Worm (Caenorhabditis elegans) whole organism, L4 larva: Measurements from ENCODE around the gene rexd-1.

Experiments
- F26F4.8 ChIP-seq: fragments of 200-800 bp; sonication (Bioruptor generic); conservative IDR thresholded peaks from 2 replicates; pipeline ENCODE4 v1.3.6; 2022; ENCODE audit warnings: missing genetic modification characterization, missing compliant biosample characterization
- F49E8.2 ChIP-seq: sonication (generic microtip); optimal IDR thresholded peaks from 2 replicates; lab custom pipeline; 2016; ENCODE audit warnings: missing compliant biosample characterization, mild to moderate bottlenecking, missing genetic modification characterization, borderline replicate concordance
- Y105C5A.15 ChIP-seq: fragments of 200-800 bp; sonication (Bioruptor generic); IDR thresholded peaks from 2 replicates; pipeline ENCODE4 v1.3.6; 2022; ENCODE audit warnings: missing genetic modification characterization, missing compliant biosample characterization
- Y48G9A.11 ChIP-seq: fragments of 200-800 bp; sonication (Bioruptor generic); IDR thresholded peaks from 2 replicates; pipeline ENCODE4 v1.3.6; 2022; ENCODE audit warnings: missing genetic modification reagents, missing genetic modification characterization, missing compliant biosample characterization
- Y75B8A.6 ChIP-seq: fragments of 200-800 bp; sonication (Bioruptor generic); IDR thresholded peaks from 2 replicates; pipeline ENCODE4 v1.3.6; 2022; ENCODE audit warnings: missing genetic modification reagents, missing genetic modification characterization, missing compliant biosample characterization
- aha-1 ChIP-seq: fragments of 150-350 bp; peaks from one replicate; lab custom pipeline; 2014; ENCODE audit warnings: missing biosample characterization, missing genetic modification characterization
- arid-1 ChIP-seq: fragments of 200-800 bp; sonication (Bioruptor generic); conservative IDR thresholded peaks from 2 replicates; pipeline ENCODE4 v1.3.6; 2022; ENCODE audit warnings: missing genetic modification reagents, missing genetic modification characterization, missing compliant biosample characterization
- ceh-20 ChIP-seq: fragments of 200-800 bp; sonication (Bioruptor generic); IDR thresholded peaks from 2 replicates; pipeline ENCODE4 v1.3.6; 2022; ENCODE audit warnings: missing genetic modification reagents, missing genetic modification characterization, missing compliant biosample characterization
- ceh-28 ChIP-seq: fragments of 150-350 bp; optimal IDR thresholded peaks from 2 replicates; lab custom pipeline; 2014; ENCODE audit warnings: missing biosample characterization, missing genetic modification reagents, missing genetic modification characterization
- ceh-32 ChIP-seq: sonication (generic microtip); optimal IDR thresholded peaks from 2 replicates; lab custom pipeline; 2016; ENCODE audit warnings: mild to moderate bottlenecking, missing genetic modification characterization, missing compliant biosample characterization; ENCODE audit not compliant: poor library complexity
- daf-12 ChIP-seq: fragments of 150-350 bp; optimal IDR thresholded peaks from 2 replicates; lab custom pipeline; 2014; ENCODE audit warnings: missing biosample characterization, missing genetic modification reagents, missing genetic modification characterization
- dmd-9 ChIP-seq: fragments of 200-800 bp; sonication (Bioruptor generic); IDR thresholded peaks from 2 replicates; pipeline ENCODE4 v1.3.6; 2022; ENCODE audit warnings: missing genetic modification reagents, missing genetic modification characterization, missing compliant biosample characterization
- dve-1 ChIP-seq: sonication (generic microtip); optimal IDR thresholded peaks from 2 replicates; lab custom pipeline; 2017; ENCODE audit warnings: antibody characterized with exemption, mild to moderate bottlenecking, missing genetic modification characterization, missing compliant biosample characterization; ENCODE audit not compliant: insufficient read depth
- egl-43 ChIP-seq: fragments of 200-800 bp; sonication (Bioruptor generic); IDR thresholded peaks from 2 replicates; pipeline ENCODE4 v1.3.6; 2022; ENCODE audit warnings: missing genetic modification reagents, missing genetic modification characterization, missing compliant biosample characterization
- hlh-11 ChIP-seq: fragments of 200-800 bp; sonication (Bioruptor generic); optimal IDR thresholded peaks from 2 replicates; lab custom pipeline; 2018; ENCODE audit warnings: mild to moderate bottlenecking, missing genetic modification characterization, missing compliant biosample characterization
- lim-7 ChIP-seq: fragments of 200-800 bp; sonication (Bioruptor generic); IDR thresholded peaks from 2 replicates; pipeline ENCODE4 v1.3.6; 2022; ENCODE audit warnings: missing genetic modification characterization, missing compliant biosample characterization
- lin-13 ChIP-seq: fragments of 150-350 bp; optimal IDR thresholded peaks from 2 replicates; lab custom pipeline; 2014; ENCODE audit warnings: missing biosample characterization, missing genetic modification reagents, missing genetic modification characterization
- madf-9 ChIP-seq: fragments of 200-800 bp; sonication (Bioruptor generic); conservative IDR thresholded peaks from 2 replicates; pipeline ENCODE4 v1.3.6; 2022; ENCODE audit warnings: missing genetic modification reagents, missing genetic modification characterization, missing compliant biosample characterization
- mdl-1 ChIP-seq, 2 experiments: fragments of 150-350 bp in 1 of 2; sonication (generic microtip) in 1 of 2; optimal IDR thresholded peaks; 2 replicates each; lab custom pipeline; 2014 to 2017; ENCODE audit warnings: missing biosample characterization in 2 of 2, missing genetic modification characterization in 2 of 2
- mep-1 ChIP-seq: fragments of 150-350 bp; sonication (generic microtip); optimal IDR thresholded peaks from 3 replicates; lab custom pipeline; 2014; ENCODE audit warnings: missing biosample characterization, missing genetic modification characterization
- nhr-237 ChIP-seq: sonication (generic microtip); optimal IDR thresholded peaks from 2 replicates; lab custom pipeline; 2017; ENCODE audit warnings: missing biosample characterization, missing genetic modification characterization
- nhr-28 ChIP-seq: fragments of 150-350 bp; optimal IDR thresholded peaks from 2 replicates; lab custom pipeline; 2014; ENCODE audit warnings: missing biosample characterization, missing genetic modification characterization
- php-3 ChIP-seq: fragments of 200-800 bp; sonication (Bioruptor generic); IDR thresholded peaks from 2 replicates; pipeline ENCODE4 v1.3.6; 2022; ENCODE audit warnings: missing genetic modification reagents, missing genetic modification characterization, missing compliant biosample characterization
- saeg-2 ChIP-seq: fragments of 200-800 bp; sonication (Bioruptor generic); IDR thresholded peaks from 2 replicates; pipeline ENCODE4 v1.3.6; 2022; ENCODE audit warnings: missing genetic modification reagents, missing genetic modification characterization, missing compliant biosample characterization
- set-16 ChIP-seq: fragments of 200-800 bp; sonication (Bioruptor generic); IDR thresholded peaks from 2 replicates; pipeline ENCODE4 v1.3.6; 2022; ENCODE audit warnings: missing genetic modification reagents, missing genetic modification characterization, missing compliant biosample characterization
- tra-1 ChIP-seq: fragments of 200-800 bp; sonication (Bioruptor generic); IDR thresholded peaks from 2 replicates; pipeline ENCODE4 v1.3.6; 2022; ENCODE audit warnings: missing genetic modification reagents, missing genetic modification characterization, missing compliant biosample characterization
- zip-11 ChIP-seq: fragments of 200-800 bp; sonication (Bioruptor generic); IDR thresholded peaks from 2 replicates; pipeline ENCODE4 v1.3.6; 2022; ENCODE audit warnings: missing genetic modification characterization, missing compliant biosample characterization

The rexd-1 gene

DNA sequence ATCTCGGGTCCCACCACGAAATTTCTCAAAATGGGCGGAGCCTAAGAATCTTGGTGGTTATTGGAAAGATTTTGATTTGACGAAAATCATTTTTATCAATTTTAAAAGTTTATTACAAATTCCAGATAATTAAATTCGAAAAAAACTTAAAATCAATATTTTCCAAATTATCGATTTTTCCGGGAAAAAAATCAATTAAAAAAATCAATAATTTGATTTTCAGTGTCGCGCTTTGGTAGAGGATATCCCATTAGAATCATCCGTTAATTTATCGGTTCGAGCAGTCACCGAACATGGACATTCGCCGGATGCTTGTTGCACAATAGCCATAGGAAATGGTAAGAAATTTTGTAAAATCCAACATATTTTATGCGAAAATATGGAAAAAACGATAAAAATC is 40.9 kb upstream of the rexd-1 start:
- TF ChIP-seq aha-1 (tag; lab: Kevin White, UChicago), result peak; percentile 33
- TF ChIP-seq ceh-28, result peak; percentile 90
- TF ChIP-seq ceh-32 (tag; lab: Kevin White, UChicago), result no peak

DNA sequence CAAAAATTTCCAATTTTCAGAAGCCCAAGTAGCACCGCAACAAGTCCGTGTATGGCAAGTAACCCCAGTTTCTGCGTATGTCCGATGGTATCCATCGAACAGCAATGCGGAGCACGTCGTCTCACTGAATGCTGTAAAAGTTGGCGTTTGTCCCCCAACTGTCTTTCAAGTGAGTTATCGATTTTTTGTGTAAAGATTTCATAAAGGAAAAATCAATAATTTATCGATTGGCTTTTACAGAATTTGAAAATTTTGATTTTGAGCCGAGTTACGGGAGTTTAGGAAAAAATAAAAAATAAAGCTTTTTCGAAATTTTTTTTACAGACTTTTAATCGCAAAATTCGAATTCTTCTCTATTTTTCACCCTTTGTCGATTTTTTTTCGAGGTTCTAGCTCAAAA is 40.2 kb upstream of the rexd-1 start:
- TF ChIP-seq daf-12 (tag; lab: Kevin White, UChicago) (no peak), Y48G9A.11 (GFP tag; lab: Robert Waterston, UW) (no peak), lim-7 (GFP tag; lab: Robert Waterston, UW) (no peak), dmd-9 (GFP tag; lab: Robert Waterston, UW) (no peak), ceh-28 (peak; percentile 78)

DNA sequence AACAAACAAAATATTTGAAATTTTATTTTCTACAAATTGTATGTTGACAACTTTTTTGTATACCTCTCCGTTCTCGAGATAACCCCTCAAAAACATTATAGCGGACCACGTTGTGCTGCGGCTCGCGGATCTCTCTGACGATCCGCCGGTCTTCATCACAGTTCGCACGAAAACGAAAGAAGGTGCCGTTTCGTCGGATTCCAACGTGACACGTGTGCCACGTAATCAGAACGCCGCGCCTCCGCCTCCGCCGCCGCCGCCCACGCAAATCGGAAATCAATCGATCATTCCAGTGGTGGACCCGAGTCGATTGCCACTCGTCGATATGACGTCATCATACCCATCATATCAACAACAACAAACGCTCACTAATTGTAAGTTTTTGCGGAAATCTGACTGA is 34.9 kb upstream of the rexd-1 start:
- no peak for TF ChIP-seq mdl-1 (tag; optimal IDR thresholded peaks at IDR 0.05; lab: Kevin White, UChicago)
- peak; percentile 61 for TF ChIP-seq set-16 (GFP tag; lab: Robert Waterston, UW)

DNA sequence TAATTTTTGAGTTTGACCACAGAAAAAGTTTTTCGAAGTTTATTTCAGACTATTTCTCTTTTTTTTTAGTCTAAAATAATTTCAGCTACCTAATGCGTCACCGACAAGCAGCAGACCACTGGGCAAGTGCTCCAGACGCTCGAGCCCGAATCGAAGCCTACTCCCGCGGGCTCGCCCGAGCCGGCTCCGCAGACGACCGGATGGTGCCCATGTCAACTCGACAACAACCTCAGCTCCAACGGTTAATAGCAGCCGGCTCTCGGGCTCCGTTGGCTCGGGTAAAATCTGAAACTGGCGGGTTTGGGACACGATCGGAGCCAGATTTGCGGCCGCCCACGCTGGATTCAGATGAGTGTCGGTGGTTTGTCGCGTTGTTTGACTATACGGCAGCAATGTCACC is 31.3 kb upstream of the rexd-1 start:
- TF ChIP-seq lin-13 (GFP tag; lab: Kevin White, UChicago) (no peak), set-16 (GFP tag; lab: Robert Waterston, UW) (peak; percentile 91), tra-1 (GFP tag; lab: Robert Waterston, UW) (no peak), F26F4.8 (GFP tag; lab: Robert Waterston, UW) (0 out of 2 replicates have a peak, but pooled peaks have one; percentile 9), hlh-11 (tag; lab: Kevin White, UChicago) (no peak), egl-43 (GFP tag; lab: Robert Waterston, UW) (0 out of 2 replicates have a peak, but pooled peaks have one; percentile 16)

DNA sequence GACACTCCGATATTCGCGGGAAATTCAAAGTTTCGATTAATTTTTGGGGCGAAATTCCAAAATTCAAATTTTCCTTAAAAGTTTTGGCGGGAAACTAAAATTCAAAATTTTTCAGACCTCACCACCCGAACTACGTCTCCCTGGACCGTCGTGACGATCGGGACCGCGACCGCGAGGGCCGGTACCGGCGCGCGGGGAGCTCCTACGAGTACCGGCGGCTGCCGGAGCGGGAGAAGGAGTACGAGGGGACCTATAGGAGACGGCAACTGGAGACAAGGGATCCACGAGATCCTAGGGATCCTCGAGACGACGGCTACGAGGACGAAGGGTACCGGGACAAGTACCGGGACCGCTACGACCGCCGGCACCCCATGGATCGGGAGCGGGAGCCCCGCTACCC is 29.8 kb upstream of the rexd-1 start:
- TF ChIP-seq aha-1 (tag; lab: Kevin White, UChicago) (peak; percentile 14), nhr-28 (tag; lab: Kevin White, UChicago) (no peak), Y105C5A.15 (no peak), mep-1 (no peak), set-16 (GFP tag; lab: Robert Waterston, UW) (peak; percentile 93), nhr-237 (no peak), ceh-20 (GFP tag; lab: Robert Waterston, UW) (no peak), saeg-2 (no peak), zip-11 (GFP tag; lab: Robert Waterston, UW) (no peak), arid-1 (GFP tag; lab: Robert Waterston, UW) (no peak), madf-9 (no peak)

DNA sequence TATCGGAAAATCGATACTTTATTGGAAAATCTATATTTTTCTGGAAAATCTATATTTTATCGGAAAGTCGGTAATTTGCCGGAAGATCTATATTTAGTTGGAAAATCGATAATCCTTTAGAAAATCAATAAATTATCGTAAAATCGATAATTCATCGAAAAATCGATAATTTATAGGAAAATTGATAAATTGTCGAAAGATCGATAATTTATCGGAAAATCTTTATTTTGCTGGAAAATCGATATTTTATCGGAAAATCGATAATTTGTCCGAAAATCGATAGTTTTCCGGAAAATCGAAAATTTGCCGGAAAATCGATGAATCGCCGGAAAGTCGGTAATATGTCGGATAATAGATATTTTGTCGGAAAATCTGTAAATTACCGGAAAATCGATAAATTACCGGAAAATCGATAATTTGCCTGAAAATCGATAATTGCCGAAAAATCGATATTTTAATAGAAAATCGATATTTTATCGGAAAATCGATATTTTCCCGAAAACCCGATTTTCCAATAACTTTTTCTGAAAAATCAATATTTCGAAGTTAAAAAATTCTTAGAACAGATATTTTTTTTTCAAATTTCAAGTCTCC is 28.8 kb upstream of the rexd-1 start:
- TF ChIP-seq ceh-28 (peak; percentile 98), php-3 (GFP tag; lab: Robert Waterston, UW) (no peak)

DNA sequence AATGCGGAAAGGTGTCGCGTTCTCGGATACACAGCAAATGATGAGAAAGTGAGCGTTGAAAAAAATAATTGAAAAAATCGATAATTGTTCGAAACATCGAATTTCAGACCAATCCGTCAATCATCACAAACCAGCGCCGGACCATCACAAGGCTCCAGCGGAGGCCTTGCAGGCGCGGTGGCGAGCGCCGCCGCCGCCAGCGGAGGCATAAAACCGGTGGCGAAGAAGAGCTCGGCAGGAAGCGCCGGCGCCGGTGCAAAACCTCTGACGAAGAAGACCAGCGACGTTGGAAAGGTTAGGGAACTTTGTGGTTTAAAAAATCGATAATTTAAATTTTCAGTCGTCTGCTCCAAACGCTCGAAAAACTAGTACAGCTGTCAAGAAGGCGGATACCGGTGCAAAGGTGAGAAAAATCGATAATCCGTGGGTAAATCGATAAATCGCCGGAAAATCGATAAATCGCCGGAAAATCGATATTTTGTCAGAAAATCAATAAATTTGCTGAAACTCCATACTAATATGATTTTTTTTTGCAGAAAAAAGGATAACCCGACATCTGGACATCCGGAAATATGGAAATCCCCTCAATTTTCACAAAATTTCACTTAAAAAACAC is 28.0 kb upstream of the rexd-1 start:
- TF ChIP-seq arid-1 (GFP tag; lab: Robert Waterston, UW) (no peak), ceh-28 (peak; percentile 94), set-16 (GFP tag; lab: Robert Waterston, UW) (peak; percentile 97), Y75B8A.6 (GFP tag; lab: Robert Waterston, UW) (no peak), F49E8.2 (tag; lab: Kevin White, UChicago) (no peak), dve-1 (tag; lab: Kevin White, UChicago) (no peak)
